Worm (Caenorhabditis elegans): ENCODE measurements around the gene nhr-102.

The nhr-102 gene

ce11 chrV:15876308-15876707 lies at the start of gene nhr-102:
Gene nhr-102 (minus strand): TSS chrV:15876408.
- TF ChIP-seq unc-62 (GFP tag; optimal IDR thresholded peaks at IDR 0.05) = no peak
- peak; percentile 25 for TF ChIP-seq elt-2 (tag; optimal IDR thresholded peaks at IDR 0.05)

ce11 chrV:15924307-15924706 lies 48.1 kb upstream of the nhr-102 start, which contains the start of gene nhr-108:
Gene nhr-108 (minus strand): TSS chrV:15924472.
- TF ChIP-seq elt-2 (tag; optimal IDR thresholded peaks at IDR 0.05) (peak; percentile 42), nfya-1 (tag; optimal IDR thresholded peaks at IDR 0.05; ENCODE audit: insufficient read depth) (no peak)

ce11 chrV:15922979-15923378 lies 46.8 kb upstream of the nhr-102 start, which contains the start of gene F35E8.13:
Gene F35E8.13 (plus strand): TSS chrV:15923279.
- TF ChIP-seq pqm-1 (tag; optimal IDR thresholded peaks at IDR 0.05) (no peak), aly-2 (tag; optimal IDR thresholded peaks at IDR 0.05) (no peak), ama-1 (optimal IDR thresholded peaks at IDR 0.05) (no peak), unc-62 (GFP tag; optimal IDR thresholded peaks at IDR 0.05) (no peak)

ce11 chrV:15921102-15921501 lies 44.9 kb upstream of the nhr-102 start, which contains the start of gene cdr-1:
Gene cdr-1 (plus strand): TSS chrV:15921309.
- TF ChIP-seq pqm-1 (tag; optimal IDR thresholded peaks at IDR 0.05) (peak; percentile 38), nfya-1 (tag; optimal IDR thresholded peaks at IDR 0.05; ENCODE audit: insufficient read depth) (no peak), nhr-23 (tag; optimal IDR thresholded peaks at IDR 0.05) (no peak), elt-2 (tag; optimal IDR thresholded peaks at IDR 0.05) (peak; percentile 46)

ce11 chrV:15920273-15920672 lies 44.1 kb upstream of the nhr-102 start, which contains the start of gene F35E8.10:
Gene F35E8.10 (minus strand): TSS chrV:15920373.
- TF ChIP-seq zag-1 (tag; optimal IDR thresholded peaks at IDR 0.05) (no peak), R02D3.7 (tag; optimal IDR thresholded peaks at IDR 0.05) (no peak), unc-62 (GFP tag; optimal IDR thresholded peaks at IDR 0.05) (no peak), fkh-10 (GFP tag; optimal IDR thresholded peaks at IDR 0.05) (no peak), nhr-237 (tag; optimal IDR thresholded peaks at IDR 0.05) (no peak), lsy-12 (tag; optimal IDR thresholded peaks at IDR 0.05) (no peak), skn-1 (tag; optimal IDR thresholded peaks at IDR 0.05) (no peak)

- no peak for TF ChIP-seq lsy-12 (tag; optimal IDR thresholded peaks at IDR 0.05)
- no peak for TF ChIP-seq egl-27 (tag; optimal IDR thresholded peaks at IDR 0.05)
- no peak for TF ChIP-seq daf-12 (tag; optimal IDR thresholded peaks at IDR 0.05)
- TF ChIP-seq ZK546.5 (tag; optimal IDR thresholded peaks at IDR 0.05) = no peak
- TF ChIP-seq ama-1 (optimal IDR thresholded peaks at IDR 0.05) = no peak
- no peak for TF ChIP-seq nhr-77 (tag; optimal IDR thresholded peaks at IDR 0.05)
Measured at ce11 chrV:15917458-15917857, 41.2 kb upstream of the nhr-102 start, which contains the start of gene F35E8.9. Gene F35E8.9 (minus strand): TSS chrV:15917558.

ce11 chrV:15915919-15916318 lies 39.7 kb upstream of the nhr-102 start, which contains the start of gene gst-38:
Gene gst-38 (minus strand): TSS chrV:15916070.
- TF ChIP-seq pqm-1 (tag; optimal IDR thresholded peaks at IDR 0.05) (peak; percentile 41), nhr-25 (tag; optimal IDR thresholded peaks at IDR 0.05) (no peak), elt-2 (tag; optimal IDR thresholded peaks at IDR 0.05) (peak; percentile 88), nhr-237 (tag; optimal IDR thresholded peaks at IDR 0.05) (no peak), skn-1 (tag; optimal IDR thresholded peaks at IDR 0.05) (peak; percentile 14)

ce11 chrV:15915307-15915706 lies 39.1 kb upstream of the nhr-102 start:
- no peak for TF ChIP-seq egl-5 (tag; optimal IDR thresholded peaks at IDR 0.05)
- no peak for TF ChIP-seq nhr-77 (tag; optimal IDR thresholded peaks at IDR 0.05)
- TF ChIP-seq eor-1 (tag; optimal IDR thresholded peaks at IDR 0.05) = no peak
- TF ChIP-seq nhr-28 (tag; optimal IDR thresholded peaks at IDR 0.05) = no peak
- no peak for TF ChIP-seq ceh-82 (tag; optimal IDR thresholded peaks at IDR 0.05)
- no peak for TF ChIP-seq pha-4 (tag; optimal IDR thresholded peaks at IDR 0.05)
- TF ChIP-seq elt-2 (tag; optimal IDR thresholded peaks at IDR 0.05) = no peak
- no peak for TF ChIP-seq R02D3.7 (tag; optimal IDR thresholded peaks at IDR 0.05)
- no peak for TF ChIP-seq nhr-25 (tag; optimal IDR thresholded peaks at IDR 0.05)

- no peak for TF ChIP-seq fkh-2 (tag; optimal IDR thresholded peaks at IDR 0.05)
- no peak for TF ChIP-seq nhr-23 (tag; optimal IDR thresholded peaks at IDR 0.05)
- TF ChIP-seq ceh-82 (tag; optimal IDR thresholded peaks at IDR 0.05) = no peak
- TF ChIP-seq nhr-237 (tag; optimal IDR thresholded peaks at IDR 0.05) = no peak
- TF ChIP-seq lsy-12 (tag; optimal IDR thresholded peaks at IDR 0.05) = no peak
- no peak for TF ChIP-seq ztf-4 (tag; optimal IDR thresholded peaks at IDR 0.05)
Measured at ce11 chrV:15914774-15915173, 38.6 kb upstream of the nhr-102 start.

Data from whole organism, L3 larva.